Worm (Caenorhabditis elegans) whole organism, mixed stage, embryonic: ENCODE results near the gene mfsd-8.
"Not testable (repeated sequence)": the region's sequence is repeated elsewhere in the genome, so short reads cannot be mapped to it uniquely, and the experiment has no call there.

Experiments used
- M03D4.4 ChIP-seq: sonication (generic microtip); optimal IDR thresholded peaks from 2 replicates; lab custom pipeline; 2017; ENCODE audit warnings: mild to moderate bottlenecking, missing genetic modification characterization, missing compliant biosample characterization
- bed-3 ChIP-seq: fragments of 200-800 bp; sonication (Bioruptor generic); optimal IDR thresholded peaks from 3 replicates; lab custom pipeline; 2018; ENCODE audit warnings: mild to moderate bottlenecking, missing genetic modification characterization, moderate library complexity, missing compliant biosample characterization
- blmp-1 ChIP-seq: fragments of 150-350 bp; optimal IDR thresholded peaks from 2 replicates; lab custom pipeline; 2014; ENCODE audit warnings: missing biosample characterization, missing genetic modification characterization
- ceh-39 ChIP-seq: fragments of 150-350 bp; optimal IDR thresholded peaks from 2 replicates; lab custom pipeline; 2014; ENCODE audit warnings: missing biosample characterization, missing genetic modification characterization
- ceh-83 ChIP-seq: fragments of 200-800 bp; sonication (Bioruptor generic); optimal IDR thresholded peaks from 2 replicates; lab custom pipeline; 2018; ENCODE audit warnings: mild to moderate bottlenecking, missing genetic modification characterization, missing compliant biosample characterization
- ces-1 ChIP-seq: fragments of 150-350 bp; optimal IDR thresholded peaks from 2 replicates; lab custom pipeline; 2014; ENCODE audit warnings: missing biosample characterization, missing genetic modification reagents, missing genetic modification characterization
- cnd-1 ChIP-seq: fragments of 200-800 bp; sonication (Bioruptor generic); optimal IDR thresholded peaks from 2 replicates; lab custom pipeline; 2018; ENCODE audit warnings: mild to moderate bottlenecking, missing genetic modification characterization, missing compliant biosample characterization
- drap-1 ChIP-seq: fragments of 200-800 bp; sonication (Bioruptor generic); optimal IDR thresholded peaks from 3 replicates; lab custom pipeline; 2018; ENCODE audit warnings: mild to moderate bottlenecking, missing genetic modification characterization, missing compliant biosample characterization
- elt-1 ChIP-seq: sonication (generic microtip); optimal IDR thresholded peaks from 2 replicates; lab custom pipeline; 2017; ENCODE audit warnings: missing genetic modification characterization, mild to moderate bottlenecking, missing compliant biosample characterization, antibody characterized with exemption, moderate library complexity, borderline replicate concordance; ENCODE audit not compliant: insufficient read depth
- elt-3 ChIP-seq: fragments of 150-350 bp; optimal IDR thresholded peaks from 2 replicates; lab custom pipeline; 2014; ENCODE audit warnings: missing biosample characterization, missing genetic modification characterization
- flh-1 ChIP-seq: fragments of 200-800 bp; sonication (Bioruptor generic); optimal IDR thresholded peaks from 2 replicates; lab custom pipeline; 2018; ENCODE audit warnings: mild to moderate bottlenecking, missing genetic modification characterization, moderate library complexity, missing compliant biosample characterization
- ham-2 ChIP-seq: fragments of 200-800 bp; sonication (Bioruptor generic); optimal IDR thresholded peaks from 2 replicates; lab custom pipeline; 2018; ENCODE audit warnings: mild to moderate bottlenecking, missing genetic modification characterization, missing compliant biosample characterization
- lin-13 ChIP-seq: fragments of 150-350 bp; optimal IDR thresholded peaks from 2 replicates; lab custom pipeline; 2014; ENCODE audit warnings: missing biosample characterization, missing genetic modification characterization
- lsy-2 ChIP-seq: fragments of 150-350 bp; optimal IDR thresholded peaks from 2 replicates; lab custom pipeline; 2014; ENCODE audit warnings: missing biosample characterization, missing genetic modification characterization
- mab-5 ChIP-seq: fragments of 150-350 bp; optimal IDR thresholded peaks from 2 replicates; lab custom pipeline; 2014; ENCODE audit warnings: missing biosample characterization, missing genetic modification characterization
- mep-1 ChIP-seq: fragments of 150-350 bp; optimal IDR thresholded peaks from 2 replicates; lab custom pipeline; 2017; ENCODE audit warnings: missing biosample characterization, missing genetic modification reagents, missing genetic modification characterization, inconsistent platforms
- mls-2 ChIP-seq: sonication (generic microtip); optimal IDR thresholded peaks from 2 replicates; lab custom pipeline; 2016; ENCODE audit warnings: mild to moderate bottlenecking, missing genetic modification characterization, moderate library complexity, missing compliant biosample characterization
- nhr-12 ChIP-seq: fragments of 150-350 bp; optimal IDR thresholded peaks from 2 replicates; lab custom pipeline; 2014; ENCODE audit warnings: missing biosample characterization, missing genetic modification characterization
- nhr-2 ChIP-seq: fragments of 150-350 bp; optimal IDR thresholded peaks from 2 replicates; lab custom pipeline; 2014; ENCODE audit warnings: missing biosample characterization, missing genetic modification characterization
- nhr-237 ChIP-seq: fragments of 150-350 bp; optimal IDR thresholded peaks from 2 replicates; lab custom pipeline; 2014; ENCODE audit warnings: missing biosample characterization, missing genetic modification characterization
- nhr-28 ChIP-seq: fragments of 150-350 bp; optimal IDR thresholded peaks from 2 replicates; lab custom pipeline; 2014; ENCODE audit warnings: missing biosample characterization, missing genetic modification characterization
- nhr-76 ChIP-seq: sonication (generic microtip); optimal IDR thresholded peaks from 2 replicates; lab custom pipeline; 2017; ENCODE audit warnings: missing biosample characterization, missing genetic modification characterization
- pha-4 ChIP-seq: fragments of 150-350 bp; optimal IDR thresholded peaks from 2 replicates; lab custom pipeline; 2018; ENCODE audit warnings: missing biosample characterization, missing genetic modification reagents, missing genetic modification characterization
- sem-2 ChIP-seq: fragments of 200-800 bp; sonication (Bioruptor generic); optimal IDR thresholded peaks from 2 replicates; lab custom pipeline; 2018; ENCODE audit warnings: mild to moderate bottlenecking, missing genetic modification characterization, missing compliant biosample characterization
- snpc-4 ChIP-seq: fragments of 150-350 bp; optimal IDR thresholded peaks from 2 replicates; lab custom pipeline; 2014; ENCODE audit warnings: missing biosample characterization, missing genetic modification characterization
- sptf-1 ChIP-seq: sonication (generic microtip); optimal IDR thresholded peaks from 2 replicates; lab custom pipeline; 2017; ENCODE audit warnings: mild to moderate bottlenecking, missing genetic modification characterization, moderate library complexity, missing compliant biosample characterization
- tbx-8 ChIP-seq: fragments of 200-800 bp; sonication (Bioruptor generic); optimal IDR thresholded peaks from 2 replicates; lab custom pipeline; 2018; ENCODE audit warnings: mild to moderate bottlenecking, missing genetic modification characterization, moderate library complexity, missing compliant biosample characterization
- unc-39 ChIP-seq: fragments of 150-350 bp; optimal IDR thresholded peaks from 2 replicates; lab custom pipeline; 2014; ENCODE audit warnings: missing biosample characterization, missing genetic modification characterization
- unc-62 ChIP-seq: fragments of 150-350 bp; optimal IDR thresholded peaks from 2 replicates; lab custom pipeline; 2014; ENCODE audit warnings: missing biosample characterization, missing genetic modification reagents, missing genetic modification characterization
- zip-8 ChIP-seq: fragments of 150-350 bp; optimal IDR thresholded peaks from 2 replicates; lab custom pipeline; 2014; ENCODE audit warnings: missing biosample characterization, missing genetic modification characterization
- ztf-11 ChIP-seq: fragments of 150-350 bp; optimal IDR thresholded peaks from 2 replicates; lab custom pipeline; 2014; ENCODE audit warnings: missing biosample characterization, missing genetic modification characterization

mfsd-8 gene

DNA sequence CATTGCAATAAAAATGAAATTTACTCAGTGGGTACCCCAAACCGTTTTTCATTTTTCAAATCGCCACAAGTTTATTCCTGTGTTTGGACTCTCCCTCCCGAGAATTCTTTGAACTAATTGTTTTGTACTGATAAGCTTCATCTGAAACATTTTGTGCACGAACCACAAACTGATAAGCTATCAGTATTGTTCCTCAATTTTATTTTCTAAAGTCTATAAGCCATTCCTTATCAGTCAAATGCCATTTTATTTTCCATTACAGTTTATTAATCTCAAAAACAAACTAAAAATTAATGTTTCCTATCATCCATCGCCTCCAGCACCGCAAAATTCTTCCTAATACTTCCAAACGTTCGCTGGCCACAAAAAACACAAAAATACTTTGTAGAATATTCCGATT is 28.4 kb upstream of the mfsd-8 start:
- TF ChIP-seq mep-1 (tag; lab: Kevin White, UChicago) (no peak), zip-8 (tag; lab: Kevin White, UChicago) (no peak), tbx-8 (no peak), ces-1 (GFP tag; lab: Kevin White, UChicago) (no peak), blmp-1 (tag; lab: Kevin White, UChicago) (no peak), elt-3 (no peak), mab-5 (tag; lab: Kevin White, UChicago) (no peak), elt-1 (tag; lab: Kevin White, UChicago) (no peak), snpc-4 (tag; lab: Kevin White, UChicago) (no peak), pha-4 (tag; lab: Kevin White, UChicago) (no peak), unc-39 (no peak), nhr-237 (tag; lab: Kevin White, UChicago) (no peak), drap-1 (GFP tag; lab: Kevin White, UChicago) (no peak), nhr-76 (tag; lab: Kevin White, UChicago) (no peak), ham-2 (GFP tag; lab: Kevin White, UChicago) (no peak), ztf-11 (tag; lab: Kevin White, UChicago) (no peak)

DNA sequence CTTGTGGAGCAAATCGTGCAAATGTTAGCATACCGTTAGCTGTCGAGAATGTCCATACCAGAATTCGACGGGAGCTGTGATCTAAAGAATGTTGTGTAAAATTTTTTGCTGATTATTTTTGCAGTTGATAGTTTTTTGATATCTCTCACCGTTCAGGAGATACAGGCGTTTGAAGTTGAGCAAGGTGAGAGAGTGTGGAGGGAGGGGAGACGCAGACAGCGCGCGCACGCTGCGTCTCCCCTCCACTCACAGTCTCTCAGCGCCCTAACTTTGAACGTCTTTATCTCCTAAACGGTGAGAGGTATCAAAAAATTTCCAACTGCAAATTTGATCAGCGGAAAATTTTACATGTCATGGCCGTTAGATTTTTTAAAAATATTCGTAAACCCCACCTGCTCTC is 27.1 kb upstream of the mfsd-8 start:
- TF ChIP-seq nhr-12 (tag; lab: Kevin White, UChicago), result no peak
- no peak for TF ChIP-seq ceh-83 (GFP tag; lab: Kevin White, UChicago)
- no peak for TF ChIP-seq ceh-39 (tag; lab: Kevin White, UChicago)

DNA sequence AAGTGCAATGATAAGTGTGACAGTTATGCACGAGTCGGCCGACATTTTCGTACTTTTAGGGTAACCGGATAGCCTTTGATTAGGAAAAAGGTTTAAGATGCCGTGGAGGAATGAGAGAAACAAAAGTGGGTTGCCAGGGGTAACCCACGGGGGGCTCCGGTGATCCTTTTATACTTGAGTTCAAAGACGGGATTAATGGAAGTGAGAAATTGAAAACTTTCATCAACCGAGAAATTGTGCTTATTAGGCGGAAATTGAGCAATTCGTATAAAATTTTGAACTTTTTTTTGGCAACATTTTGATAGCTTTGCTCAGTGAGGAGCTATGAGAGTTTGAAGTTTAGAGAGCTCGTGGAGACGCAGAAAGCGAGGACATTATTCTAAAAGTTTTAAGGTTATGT is 26.5 kb upstream of the mfsd-8 start, which contains the start of gene Y53G8AM.4:
Gene Y53G8AM.4 (minus strand): TSS at position 101 of the 400 bp plus-strand sequence.
- TF ChIP-seq nhr-12 (tag; lab: Kevin White, UChicago) (no peak), elt-1 (tag; lab: Kevin White, UChicago) (no peak), M03D4.4 (tag; lab: Kevin White, UChicago) (no peak), bed-3 (GFP tag; lab: Kevin White, UChicago) (no peak), ceh-83 (GFP tag; lab: Kevin White, UChicago) (no peak), nhr-2 (tag; lab: Kevin White, UChicago) (no peak), mab-5 (tag; lab: Kevin White, UChicago) (no peak), mls-2 (tag; lab: Kevin White, UChicago) (no peak), sptf-1 (no peak), ceh-39 (tag; lab: Kevin White, UChicago) (no peak), sem-2 (GFP tag; lab: Kevin White, UChicago) (no peak), tbx-8 (no peak)

DNA sequence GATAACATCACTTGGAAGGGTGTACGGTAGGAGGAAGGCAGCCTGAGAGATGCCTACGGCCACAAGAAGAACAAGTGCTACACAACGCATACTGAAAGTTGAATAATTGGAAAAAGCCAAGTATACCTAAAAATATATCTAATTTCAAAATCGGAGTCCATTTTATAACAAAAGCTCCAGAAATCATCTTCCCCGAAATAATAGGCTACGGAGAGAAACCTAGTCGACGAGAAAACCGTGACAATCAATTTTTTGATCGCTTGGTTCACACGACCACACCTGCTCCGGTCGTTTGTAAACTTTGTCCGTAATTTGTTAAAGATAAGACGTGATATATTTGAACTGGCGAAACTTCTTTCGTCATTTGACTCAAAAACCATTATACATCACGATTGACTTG is 23.8 kb upstream of the mfsd-8 start, which contains the start of gene nspg-7.2:
Gene nspg-7.2 (minus strand): TSS at position 101 of the 400 bp plus-strand sequence.
- TF ChIP-seq lsy-2 (tag; lab: Kevin White, UChicago) (no peak), unc-62 (no peak), elt-3 (no peak), M03D4.4 (tag; lab: Kevin White, UChicago) (no peak), sptf-1 (no peak), ces-1 (GFP tag; lab: Kevin White, UChicago) (no peak), cnd-1 (tag; lab: Kevin White, UChicago) (no peak), blmp-1 (tag; lab: Kevin White, UChicago) (no peak), bed-3 (GFP tag; lab: Kevin White, UChicago) (no peak), nhr-28 (tag; lab: Kevin White, UChicago) (no peak), ceh-83 (GFP tag; lab: Kevin White, UChicago) (no peak), mab-5 (tag; lab: Kevin White, UChicago) (no peak), flh-1 (GFP tag; lab: Kevin White, UChicago) (no peak), lin-13 (tag; lab: Kevin White, UChicago) (no peak), elt-1 (tag; lab: Kevin White, UChicago) (no peak), nhr-2 (tag; lab: Kevin White, UChicago) (no peak)
- TF ChIP-seq, all 35 proteins: peak for 0

DNA sequence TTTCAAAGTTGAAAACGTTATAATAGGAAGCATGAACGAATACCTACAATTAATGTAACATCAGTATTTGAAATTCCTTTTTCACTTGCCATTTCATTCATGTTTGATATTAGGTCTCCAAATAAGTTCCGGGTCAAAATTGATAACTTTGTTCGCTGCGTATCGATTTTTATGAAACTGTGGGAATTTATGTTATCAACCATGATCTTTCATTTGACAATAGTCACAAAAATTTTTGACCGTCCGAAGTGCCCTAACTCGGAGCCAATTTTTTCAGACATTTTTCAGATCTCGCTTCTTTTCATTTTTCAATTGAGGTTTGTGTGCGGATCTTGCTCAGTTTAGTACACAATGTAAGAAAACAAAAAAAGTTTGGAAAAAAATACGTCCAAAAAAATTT is 22.4 kb upstream of the mfsd-8 start, which contains the start of gene Y53G8AM.6:
Gene Y53G8AM.6 (minus strand): TSS at position 101 of the 400 bp plus-strand sequence.
- TF ChIP-seq ceh-39, snpc-4, nhr-237 (tag; lab: Kevin White, UChicago): not testable (repeated sequence)
